Fruit fly (Drosophila melanogaster): ENCODE results near the gene amx.

Gene amx

DNA sequence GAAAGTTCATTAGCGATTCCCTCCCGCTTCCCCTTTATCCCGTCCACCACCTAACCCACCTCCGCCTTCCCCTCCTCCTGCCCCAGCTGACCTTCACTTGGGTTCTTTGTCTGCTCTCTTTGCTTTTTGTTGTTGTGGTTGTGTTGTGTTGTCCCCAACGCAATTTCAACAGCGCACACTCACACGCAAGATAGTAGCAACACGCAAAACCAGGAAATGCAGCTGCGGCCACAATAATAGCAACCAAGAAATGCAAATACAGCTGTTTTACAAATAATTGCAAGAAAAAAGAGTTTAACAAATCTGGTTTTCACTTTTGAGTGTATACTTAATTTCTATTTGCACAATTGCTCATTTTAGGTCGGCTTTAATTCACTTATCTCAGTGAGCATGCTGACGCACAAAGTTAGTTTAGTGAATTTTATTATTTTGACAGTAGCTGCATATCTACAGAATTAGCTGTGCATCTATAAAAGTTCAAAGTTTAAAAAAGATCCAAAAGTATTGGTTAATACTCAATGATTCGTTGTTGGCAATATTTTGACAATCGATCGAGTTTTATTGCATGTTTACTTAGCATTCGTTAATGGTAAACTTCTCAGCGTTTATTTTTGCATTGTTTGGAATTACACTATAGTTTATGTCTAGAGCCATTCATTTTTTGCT lies 4.2 kb upstream of the amx start (continued):
- TF ChIP-seq zf30C (GFP tag; optimal IDR thresholded peaks at IDR 0.05) (no peak), Side (GFP tag; optimal IDR thresholded peaks at IDR 0.05) (no peak), CG6689 (GFP tag; IDR thresholded peaks at IDR 0.05) (peak; percentile 43; the same call in 1 of the 2 replicates), CG16863 (GFP tag; optimal IDR thresholded peaks at IDR 0.05) (no peak), gcm (GFP tag; optimal IDR thresholded peaks at IDR 0.05) (no peak), Six4 (GFP tag; optimal IDR thresholded peaks at IDR 0.05) (no peak), eyg (GFP tag; optimal IDR thresholded peaks at IDR 0.05) (no peak), pb (GFP tag; optimal IDR thresholded peaks at IDR 0.05) (no peak), CG1792 (GFP tag; optimal IDR thresholded peaks at IDR 0.05) (no peak), CG11560 (tag; IDR thresholded peaks at IDR 0.05) (no peak), amos (GFP tag; IDR thresholded peaks at IDR 0.05; ENCODE audit: partially characterized antibody) (no peak), CG3163 (GFP tag; optimal IDR thresholded peaks at IDR 0.05) (no peak), Sox100B (GFP tag; optimal IDR thresholded peaks at IDR 0.05) (peak; percentile 34), ash1 (GFP tag; optimal IDR thresholded peaks at IDR 0.05) (no peak), Meics (GFP tag; optimal IDR thresholded peaks at IDR 0.05) (no peak), rib (GFP tag; IDR thresholded peaks at IDR 0.05) (no peak), CG12219 (GFP tag; optimal IDR thresholded peaks at IDR 0.05) (no peak), CG17802 (tag; optimal IDR thresholded peaks at IDR 0.05) (no peak), fd102C (GFP tag; optimal IDR thresholded peaks at IDR 0.05) (no peak), CG6272 (GFP tag; IDR thresholded peaks at IDR 0.05) (no peak), CG6854 (GFP tag; optimal IDR thresholded peaks at IDR 0.05) (no peak), Atf-2 (GFP tag; optimal IDR thresholded peaks at IDR 0.05) (no peak), CG16813 (GFP tag; IDR thresholded peaks at IDR 0.05; ENCODE audit: partially characterized antibody) (no peak), dan (GFP tag; IDR thresholded peaks at IDR 0.05) (no peak), ind (GFP tag; optimal IDR thresholded peaks at IDR 0.05) (peak; percentile 27), fd96Cb (tag; optimal IDR thresholded peaks at IDR 0.05) (no peak), Sin3A (optimal IDR thresholded peaks at IDR 0.05) (no peak), CG3726 (GFP tag; IDR thresholded peaks at IDR 0.05) (no peak), Taf1 (GFP tag; IDR thresholded peaks at IDR 0.05) (no peak), CG1647 (GFP tag; optimal IDR thresholded peaks at IDR 0.05) (no peak), dm (GFP tag; optimal IDR thresholded peaks at IDR 0.05) (no peak), gcm2 (GFP tag; optimal IDR thresholded peaks at IDR 0.05) (no peak), CG3281 (GFP tag; optimal IDR thresholded peaks at IDR 0.05) (no peak), CG8478 (optimal IDR thresholded peaks at IDR 0.05) (no peak), run (tag; optimal IDR thresholded peaks at IDR 0.05) (no peak), CG6813 (GFP tag; optimal IDR thresholded peaks at IDR 0.05) (no peak), CG11695 (GFP tag; IDR thresholded peaks at IDR 0.05) (0 out of 3 replicates have a peak, but pooled peaks have one; percentile 34), z (GFP tag; IDR thresholded peaks at IDR 0.05) (no peak), CG7271 (tag; optimal IDR thresholded peaks at IDR 0.05) (no peak), pho (GFP tag; optimal IDR thresholded peaks at IDR 0.05) (no peak), ato (GFP tag; IDR thresholded peaks at IDR 0.05; ENCODE audit: partially characterized antibody) (no peak), Antp (GFP tag; optimal IDR thresholded peaks at IDR 0.05) (peak; percentile 13), H2.0 (GFP tag; IDR thresholded peaks at IDR 0.05) (no peak), CG1832 (GFP tag; optimal IDR thresholded peaks at IDR 0.05) (no peak), dmrt99B (tag; optimal IDR thresholded peaks at IDR 0.05) (peak; percentile 45), seq (GFP tag; IDR thresholded peaks at IDR 0.05) (no peak), klu (GFP tag; IDR thresholded peaks at IDR 0.05) (no peak), sd (tag; optimal IDR thresholded peaks at IDR 0.05) (no peak), hb (GFP tag; IDR thresholded peaks at IDR 0.05; ENCODE audit: partially characterized antibody) (no peak), ssp (GFP tag; IDR thresholded peaks at IDR 0.05) (no peak), HLHmδ (GFP tag; optimal IDR thresholded peaks at IDR 0.05) (no peak), HLH4C (GFP tag; IDR thresholded peaks at IDR 0.05; ENCODE audit: partially characterized antibody) (no peak)

All from whole organism, embryonic.